Worm (Caenorhabditis elegans) whole organism, mixed stage, embryonic: ENCODE measurements around the gene F07B10.7.

Experiments
- ces-1 ChIP-seq: fragments of 150-350 bp; optimal IDR thresholded peaks from 2 replicates; lab custom pipeline; 2014; ENCODE audit warnings: missing biosample characterization, missing genetic modification reagents, missing genetic modification characterization
- snpc-4 ChIP-seq: fragments of 150-350 bp; optimal IDR thresholded peaks from 2 replicates; lab custom pipeline; 2014; ENCODE audit warnings: missing biosample characterization, missing genetic modification characterization

The F07B10.7 gene

ce11 chrV:11209452-11210188, 50.9 kb downstream of the F07B10.7 start:
- TF ChIP-seq snpc-4 (tag; lab: Kevin White, UChicago) (no peak), ces-1 (GFP tag; lab: Kevin White, UChicago) (peak; percentile 19)
